Worm (Caenorhabditis elegans) whole organism, L1 larva: ENCODE results near the gene srd-34.

ENCODE experiments used
- C16A3.4 ChIP-seq: fragments of 150-350 bp; optimal IDR thresholded peaks from 2 replicates; lab custom pipeline; 2014; ENCODE audit warnings: missing biosample characterization, missing genetic modification characterization
- Y116A8C.19 ChIP-seq: sonication (generic microtip); optimal IDR thresholded peaks from 2 replicates; lab custom pipeline; 2016; ENCODE audit warnings: missing compliant biosample characterization, missing genetic modification characterization, borderline replicate concordance
- aha-1 ChIP-seq: fragments of 150-350 bp; optimal IDR thresholded peaks from 2 replicates; lab custom pipeline; 2014; ENCODE audit warnings: missing biosample characterization, missing genetic modification characterization
- ceh-8 ChIP-seq: fragments of 200-800 bp; sonication (Bioruptor generic); optimal IDR thresholded peaks from 2 replicates; lab custom pipeline; 2018; ENCODE audit warnings: mild to moderate bottlenecking, missing genetic modification characterization, moderate library complexity, missing compliant biosample characterization
- ceh-82 ChIP-seq, 3 experiments: fragments of 150-350 bp in 1 of 3; sonication (generic microtip) in 2 of 3; optimal IDR thresholded peaks; 2 replicates each; lab custom pipeline; 2014 to 2017; ENCODE audit warnings: missing biosample characterization in 3 of 3, missing genetic modification characterization in 3 of 3
- ceh-90 ChIP-seq: sonication (generic microtip); optimal IDR thresholded peaks from 2 replicates; lab custom pipeline; 2016; ENCODE audit warnings: missing genetic modification characterization, missing compliant biosample characterization
- dpl-1 ChIP-seq, 3 experiments: fragments of 150-350 bp in 2 of 3; sonication (generic microtip) in 1 of 3; optimal IDR thresholded peaks; 2 replicates each; lab custom pipeline; 2014 to 2017; ENCODE audit warnings: missing biosample characterization in 3 of 3, missing genetic modification characterization in 3 of 3, missing genetic modification reagents in 3 of 3
- dsc-1 ChIP-seq: sonication (generic microtip); optimal IDR thresholded peaks from 2 replicates; lab custom pipeline; 2016; ENCODE audit warnings: mild to moderate bottlenecking, missing genetic modification characterization, missing compliant biosample characterization
- efl-1 ChIP-seq, 4 experiments: fragments of 150-350 bp; optimal IDR thresholded peaks in 3 of 4; peaks in 1 of 4; 1 replicate in 1 of 4; 2 replicates in 3 of 4; lab custom pipeline; 2014; ENCODE audit warnings: missing biosample characterization in 2 of 4, missing genetic modification characterization in 2 of 4, missing genetic modification reagents in 2 of 4
- egl-13 ChIP-seq: sonication (generic microtip); optimal IDR thresholded peaks from 2 replicates; lab custom pipeline; 2016; ENCODE audit warnings: missing genotype, missing genetic modification reagents, missing genetic modification characterization, missing compliant biosample characterization
- ets-5 ChIP-seq: fragments of 200-800 bp; sonication (Bioruptor generic); IDR thresholded peaks from 2 replicates; pipeline ENCODE4 v1.3.6; 2022; ENCODE audit warnings: missing genetic modification characterization, missing compliant biosample characterization
- fkh-8 ChIP-seq: sonication (generic microtip); optimal IDR thresholded peaks from 2 replicates; lab custom pipeline; 2016; ENCODE audit warnings: mild to moderate bottlenecking, missing genetic modification characterization, missing compliant biosample characterization
- fos-1 ChIP-seq: fragments of 150-350 bp; optimal IDR thresholded peaks from 2 replicates; lab custom pipeline; 2014; ENCODE audit warnings: missing biosample characterization, missing genetic modification characterization
- grh-1 ChIP-seq: fragments of 200-800 bp; sonication (Bioruptor generic); IDR thresholded peaks from 2 replicates; pipeline ENCODE4 v1.3.6; 2022; ENCODE audit warnings: missing genetic modification reagents, missing genetic modification characterization, missing compliant biosample characterization
- hpl-2 ChIP-seq: fragments of 150-350 bp; optimal IDR thresholded peaks from 2 replicates; lab custom pipeline; 2014; ENCODE audit warnings: missing biosample characterization, missing genetic modification reagents, missing genetic modification characterization
- irx-1 ChIP-seq: sonication (generic microtip); optimal IDR thresholded peaks from 2 replicates; lab custom pipeline; 2016; ENCODE audit warnings: missing genetic modification characterization, missing compliant biosample characterization
- lin-14 ChIP-seq: fragments of 200-800 bp; sonication (Bioruptor generic); optimal IDR thresholded peaks from 2 replicates; lab custom pipeline; 2018; ENCODE audit warnings: mild to moderate bottlenecking, missing genetic modification characterization, moderate library complexity, missing compliant biosample characterization
- lin-35 ChIP-seq, 2 experiments: fragments of 150-350 bp; optimal IDR thresholded peaks; 2 replicates each; lab custom pipeline; 2014; ENCODE audit warnings: missing biosample characterization in 2 of 2, missing genetic modification characterization in 2 of 2, missing genetic modification reagents in 2 of 2
- lin-39 ChIP-seq: fragments of 150-350 bp; optimal IDR thresholded peaks from 2 replicates; lab custom pipeline; 2014; ENCODE audit warnings: missing biosample characterization, missing genetic modification reagents, missing genetic modification characterization
- lir-3 ChIP-seq: sonication (generic microtip); optimal IDR thresholded peaks from 2 replicates; lab custom pipeline; 2016; ENCODE audit warnings: mild to moderate bottlenecking, missing genetic modification characterization, moderate library complexity, missing compliant biosample characterization; ENCODE audit not compliant: poor library complexity
- lsy-2 ChIP-seq, 2 experiments: fragments of 150-350 bp; optimal IDR thresholded peaks; 2 replicates each; lab custom pipeline; 2014; ENCODE audit warnings: missing biosample characterization in 2 of 2, missing genetic modification characterization in 2 of 2
- mab-9 ChIP-seq: fragments of 200-800 bp; sonication (Bioruptor generic); IDR thresholded peaks from 2 replicates; pipeline ENCODE4 v1.3.6; 2022; ENCODE audit warnings: missing genetic modification reagents, missing genetic modification characterization, missing compliant biosample characterization
- mdl-1 ChIP-seq, 2 experiments: fragments of 150-350 bp; optimal IDR thresholded peaks; 2 replicates each; lab custom pipeline; 2014 to 2017; ENCODE audit warnings: missing biosample characterization in 2 of 2, missing genetic modification characterization in 2 of 2, inconsistent platforms in 1 of 2
- nhr-11 ChIP-seq: fragments of 150-350 bp; optimal IDR thresholded peaks from 2 replicates; lab custom pipeline; 2014; ENCODE audit warnings: missing biosample characterization, missing genetic modification characterization
- nhr-12 ChIP-seq: sonication (generic microtip); optimal IDR thresholded peaks from 2 replicates; lab custom pipeline; 2017; ENCODE audit warnings: missing biosample characterization, missing genetic modification characterization
- nhr-77 ChIP-seq: fragments of 150-350 bp; optimal IDR thresholded peaks from 2 replicates; lab custom pipeline; 2014; ENCODE audit warnings: missing biosample characterization, missing genetic modification characterization
- nhr-85 ChIP-seq: sonication (generic microtip); peaks from one replicate; lab custom pipeline; 2016; ENCODE audit warnings: missing genetic modification characterization, inconsistent platforms, missing compliant biosample characterization
- pax-3 ChIP-seq: fragments of 200-800 bp; sonication (Bioruptor generic); optimal IDR thresholded peaks from 2 replicates; lab custom pipeline; 2018; ENCODE audit warnings: mild to moderate bottlenecking, missing genetic modification characterization, moderate library complexity, missing compliant biosample characterization
- pqm-1 ChIP-seq: sonication (generic microtip); optimal IDR thresholded peaks from 3 replicates; lab custom pipeline; 2017; ENCODE audit warnings: missing biosample characterization, missing genetic modification characterization
- sox-4 ChIP-seq: sonication (generic microtip); optimal IDR thresholded peaks from 2 replicates; lab custom pipeline; 2016; ENCODE audit warnings: missing genetic modification characterization, missing compliant biosample characterization
- sup-37 ChIP-seq: fragments of 200-800 bp; sonication (Bioruptor generic); optimal IDR thresholded peaks from 2 replicates; lab custom pipeline; 2018; ENCODE audit warnings: mild to moderate bottlenecking, missing genetic modification characterization, missing compliant biosample characterization
- swsn-7 ChIP-seq: sonication (generic microtip); optimal IDR thresholded peaks from 2 replicates; lab custom pipeline; 2016; ENCODE audit warnings: missing genetic modification characterization, missing compliant biosample characterization
- tbx-2 ChIP-seq: sonication (generic microtip); optimal IDR thresholded peaks from 2 replicates; lab custom pipeline; 2016; ENCODE audit warnings: missing genetic modification characterization, missing compliant biosample characterization
- unc-130 ChIP-seq: fragments of 150-350 bp; optimal IDR thresholded peaks from 2 replicates; lab custom pipeline; 2017; ENCODE audit warnings: missing biosample characterization, missing genetic modification characterization, inconsistent platforms
- unc-62 ChIP-seq: fragments of 150-350 bp; optimal IDR thresholded peaks from 2 replicates; lab custom pipeline; 2014; ENCODE audit warnings: missing biosample characterization, missing genetic modification reagents, missing genetic modification characterization
- unc-98 ChIP-seq: fragments of 200-800 bp; sonication (Bioruptor generic); IDR thresholded peaks from 2 replicates; pipeline ENCODE4 v1.3.6; 2022; ENCODE audit warnings: missing genetic modification characterization, missing compliant biosample characterization
- xbp-1 ChIP-seq: sonication (generic microtip); optimal IDR thresholded peaks from 2 replicates; lab custom pipeline; 2016; ENCODE audit warnings: missing genetic modification characterization, missing compliant biosample characterization
- ztf-11 ChIP-seq, 2 experiments: sonication (generic microtip); optimal IDR thresholded peaks; 2 replicates each; lab custom pipeline; 2016 to 2017; ENCODE audit warnings: missing genetic modification characterization in 2 of 2, missing biosample characterization in 1 of 2, missing compliant biosample characterization in 1 of 2

Gene srd-34

ce11 chrV:10578938-10579337 lies 30.1 kb upstream of the srd-34 start, which contains the start of the genes erh-1 and lpd-9 (continued):
- TF ChIP-seq fkh-8 (tag; lab: Kevin White, UChicago), result peak; percentile 55
- TF ChIP-seq xbp-1 (tag; lab: Kevin White, UChicago), result peak; percentile 85
- peak; percentile 75 for TF ChIP-seq egl-13
- TF ChIP-seq unc-130 (tag; lab: Kevin White, UChicago), result peak; percentile 22
- peak; percentile 6 for TF ChIP-seq lir-3
- TF ChIP-seq C16A3.4 (tag; lab: Kevin White, UChicago), result peak; percentile 57
- TF ChIP-seq tbx-2 (tag; lab: Kevin White, UChicago), result peak; percentile 87
- no peak for TF ChIP-seq ets-5 (GFP tag; lab: Robert Waterston, UW)
- TF ChIP-seq lin-14 (GFP tag; lab: Kevin White, UChicago), result no peak
- peak; percentile 75 to 83 (median 79) for TF ChIP-seq dpl-1 (GFP tag; optimal IDR thresholded peaks at IDR 0.05; lab: Kevin White, UChicago)
- peak; percentile 87 for TF ChIP-seq nhr-85 (tag; lab: Kevin White, UChicago)
- TF ChIP-seq grh-1 (GFP tag; lab: Robert Waterston, UW), result peak; percentile 81
- peak; percentile 70 for TF ChIP-seq irx-1
- TF ChIP-seq lin-35 (GFP tag; optimal IDR thresholded peaks at IDR 0.05; lab: Kevin White, UChicago), result peak; percentile 73 to 87
- peak; percentile 77 to 84 (median 79) for TF ChIP-seq ceh-82 (tag; optimal IDR thresholded peaks at IDR 0.05; lab: Kevin White, UChicago)
- peak; percentile 87 for TF ChIP-seq swsn-7 (tag; lab: Kevin White, UChicago)
- TF ChIP-seq unc-98 (GFP tag; lab: Robert Waterston, UW), result no peak
- peak; percentile 70 for TF ChIP-seq lin-39 (tag; lab: Kevin White, UChicago)
- TF ChIP-seq nhr-11 (tag; lab: Kevin White, UChicago), result peak; percentile 37
- TF ChIP-seq ztf-11 (tag; optimal IDR thresholded peaks at IDR 0.05; lab: Kevin White, UChicago), result peak in 1 of 2 experiments; percentile 74
- TF ChIP-seq mdl-1 (tag; optimal IDR thresholded peaks at IDR 0.05; lab: Kevin White, UChicago), result peak in 1 of 2 experiments; percentile 25
- peak; percentile 19 for TF ChIP-seq pax-3
- TF ChIP-seq lsy-2 (tag; optimal IDR thresholded peaks at IDR 0.05; lab: Kevin White, UChicago), result peak; percentile 78 to 86
- TF ChIP-seq aha-1 (tag; lab: Kevin White, UChicago), result peak; percentile 30
- peak; percentile 39 for TF ChIP-seq sup-37 (GFP tag; lab: Kevin White, UChicago)
- no peak for TF ChIP-seq ceh-90 (tag; lab: Kevin White, UChicago)
- no peak for TF ChIP-seq hpl-2 (GFP tag; lab: Kevin White, UChicago)
- TF ChIP-seq Y116A8C.19 (tag; lab: Kevin White, UChicago), result no peak
- peak; percentile 28 for TF ChIP-seq sox-4 (tag; lab: Kevin White, UChicago)
- no peak for TF ChIP-seq pqm-1 (tag; lab: Kevin White, UChicago)
- peak; percentile 51 for TF ChIP-seq ceh-8 (GFP tag; lab: Kevin White, UChicago)
- TF ChIP-seq unc-62 (GFP tag; lab: Kevin White, UChicago), result no peak
- TF ChIP-seq fos-1 (tag; lab: Kevin White, UChicago), result no peak
- peak; percentile 88 for TF ChIP-seq dsc-1 (tag; lab: Kevin White, UChicago)
- peak; percentile 76 to 83 for TF ChIP-seq efl-1 (optimal IDR thresholded peaks at IDR 0.05; lab: Kevin White, UChicago)
- TF ChIP-seq efl-1 (GFP tag; optimal IDR thresholded peaks at IDR 0.05 in 1 of 2; lab: Kevin White, UChicago), result peak; percentile 77 to 98
- TF ChIP-seq nhr-12 (tag; lab: Kevin White, UChicago), result no peak

DNA sequence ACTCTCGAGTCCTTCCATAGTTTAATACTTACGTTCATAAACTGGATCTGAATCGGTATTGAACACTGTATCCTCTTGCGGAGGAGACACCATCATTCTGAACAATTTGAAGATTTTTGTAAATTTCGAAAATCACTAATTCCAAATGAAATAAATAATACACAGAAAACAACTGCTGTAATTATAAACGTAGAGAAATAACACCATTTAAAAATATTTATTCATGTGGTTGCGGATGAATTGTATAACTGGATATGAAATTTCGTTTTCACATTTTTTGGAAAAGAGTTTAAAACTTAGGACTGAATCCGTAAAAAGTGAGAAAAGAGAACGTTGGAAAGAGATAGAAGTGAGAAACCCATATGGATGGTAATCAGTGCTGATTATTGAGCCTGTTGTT lies 29.3 kb upstream of the srd-34 start, which contains the start of gene mics-1:
TSS of gene mics-1 (minus strand) at position 101 of the 400 bp plus-strand sequence.
- no peak for TF ChIP-seq efl-1 (optimal IDR thresholded peaks at IDR 0.05; lab: Kevin White, UChicago)
- TF ChIP-seq efl-1 (GFP tag; optimal IDR thresholded peaks at IDR 0.05 in 1 of 2; lab: Kevin White, UChicago), result peak in 1 of 2 experiments; percentile 34
- TF ChIP-seq lin-39 (tag; lab: Kevin White, UChicago), result no peak

ce11 chrV:10576319-10576718 lies 27.4 kb upstream of the srd-34 start, which contains the start of gene vps-54:
vps-54 (minus strand) TSS chrV:10576419.
- TF ChIP-seq nhr-77, result no peak
- TF ChIP-seq mab-9 (GFP tag; lab: Robert Waterston, UW), result no peak
- TF ChIP-seq, all 84 proteins: peak for 0
